Worm (Caenorhabditis elegans) whole organism, L1 larva: ENCODE data around the gene erp-44.3.
A peak's percentile ranks its signal among the peaks of the same experiment; 100 is the strongest.

Experiments used
- C04F5.9 ChIP-seq: sonication (generic microtip); optimal IDR thresholded peaks from 2 replicates; lab custom pipeline; 2016; ENCODE audit warnings: missing genetic modification characterization, missing compliant biosample characterization
- C16A3.4 ChIP-seq: fragments of 150-350 bp; optimal IDR thresholded peaks from 2 replicates; lab custom pipeline; 2014; ENCODE audit warnings: missing biosample characterization, missing genetic modification characterization
- C34B4.2 ChIP-seq: sonication (generic microtip); optimal IDR thresholded peaks from 2 replicates; lab custom pipeline; 2017; ENCODE audit warnings: mild to moderate bottlenecking, missing genetic modification characterization, missing compliant biosample characterization
- F16B12.6 ChIP-seq: fragments of 150-350 bp; optimal IDR thresholded peaks from 2 replicates; lab custom pipeline; 2014; ENCODE audit warnings: missing biosample characterization, missing genetic modification characterization
- Y116A8C.19 ChIP-seq: sonication (generic microtip); optimal IDR thresholded peaks from 2 replicates; lab custom pipeline; 2016; ENCODE audit warnings: missing compliant biosample characterization, missing genetic modification characterization, borderline replicate concordance
- ceh-8 ChIP-seq: fragments of 200-800 bp; sonication (Bioruptor generic); optimal IDR thresholded peaks from 2 replicates; lab custom pipeline; 2018; ENCODE audit warnings: mild to moderate bottlenecking, missing genetic modification characterization, moderate library complexity, missing compliant biosample characterization
- dpl-1 ChIP-seq, 3 experiments: fragments of 150-350 bp in 2 of 3; sonication (generic microtip) in 1 of 3; optimal IDR thresholded peaks; 2 replicates each; lab custom pipeline; 2014 to 2017; ENCODE audit warnings: missing biosample characterization in 3 of 3, missing genetic modification characterization in 3 of 3, missing genetic modification reagents in 3 of 3
- dsc-1 ChIP-seq: sonication (generic microtip); optimal IDR thresholded peaks from 2 replicates; lab custom pipeline; 2016; ENCODE audit warnings: mild to moderate bottlenecking, missing genetic modification characterization, missing compliant biosample characterization
- efl-1 ChIP-seq, 4 experiments: fragments of 150-350 bp; optimal IDR thresholded peaks in 3 of 4; peaks in 1 of 4; 1 replicate in 1 of 4; 2 replicates in 3 of 4; lab custom pipeline; 2014; ENCODE audit warnings: missing biosample characterization in 2 of 4, missing genetic modification characterization in 2 of 4, missing genetic modification reagents in 2 of 4
- efl-3 ChIP-seq: fragments of 200-800 bp; sonication (Bioruptor generic); optimal IDR thresholded peaks from 2 replicates; lab custom pipeline; 2018; ENCODE audit warnings: mild to moderate bottlenecking, missing genetic modification characterization, missing compliant biosample characterization
- egl-13 ChIP-seq: sonication (generic microtip); optimal IDR thresholded peaks from 2 replicates; lab custom pipeline; 2016; ENCODE audit warnings: missing genotype, missing genetic modification reagents, missing genetic modification characterization, missing compliant biosample characterization
- elt-3 ChIP-seq, 6 experiments: fragments of 150-350 bp in 1 of 6; sonication (generic microtip); optimal IDR thresholded peaks; 2 replicates each; lab custom pipeline; 2017 to 2018; ENCODE audit warnings: missing biosample characterization in 6 of 6, missing genetic modification characterization in 6 of 6, inconsistent platforms in 1 of 6
- ets-5 ChIP-seq: fragments of 200-800 bp; sonication (Bioruptor generic); IDR thresholded peaks from 2 replicates; pipeline ENCODE4 v1.3.6; 2022; ENCODE audit warnings: missing genetic modification characterization, missing compliant biosample characterization
- fkh-8 ChIP-seq: sonication (generic microtip); optimal IDR thresholded peaks from 2 replicates; lab custom pipeline; 2016; ENCODE audit warnings: mild to moderate bottlenecking, missing genetic modification characterization, missing compliant biosample characterization
- hlh-4 ChIP-seq: sonication (generic microtip); optimal IDR thresholded peaks from 2 replicates; lab custom pipeline; 2016; ENCODE audit warnings: mild to moderate bottlenecking, missing genetic modification characterization, missing compliant biosample characterization
- hpl-2 ChIP-seq: fragments of 150-350 bp; optimal IDR thresholded peaks from 2 replicates; lab custom pipeline; 2014; ENCODE audit warnings: missing biosample characterization, missing genetic modification reagents, missing genetic modification characterization
- lsy-2 ChIP-seq, 2 experiments: fragments of 150-350 bp; optimal IDR thresholded peaks; 2 replicates each; lab custom pipeline; 2014; ENCODE audit warnings: missing biosample characterization in 2 of 2, missing genetic modification characterization in 2 of 2
- mdl-1 ChIP-seq, 2 experiments: fragments of 150-350 bp; optimal IDR thresholded peaks; 2 replicates each; lab custom pipeline; 2014 to 2017; ENCODE audit warnings: missing biosample characterization in 2 of 2, missing genetic modification characterization in 2 of 2, inconsistent platforms in 1 of 2
- nhr-12 ChIP-seq: sonication (generic microtip); optimal IDR thresholded peaks from 2 replicates; lab custom pipeline; 2017; ENCODE audit warnings: missing biosample characterization, missing genetic modification characterization
- nhr-28 ChIP-seq: fragments of 150-350 bp; optimal IDR thresholded peaks from 2 replicates; lab custom pipeline; 2014; ENCODE audit warnings: missing biosample characterization, missing genetic modification characterization
- nhr-76 ChIP-seq: sonication (generic microtip); optimal IDR thresholded peaks from 2 replicates; lab custom pipeline; 2017; ENCODE audit warnings: missing biosample characterization, missing genetic modification characterization
- nhr-77 ChIP-seq: fragments of 150-350 bp; optimal IDR thresholded peaks from 2 replicates; lab custom pipeline; 2014; ENCODE audit warnings: missing biosample characterization, missing genetic modification characterization
- nhr-85 ChIP-seq: sonication (generic microtip); peaks from one replicate; lab custom pipeline; 2016; ENCODE audit warnings: missing genetic modification characterization, inconsistent platforms, missing compliant biosample characterization
- pax-3 ChIP-seq: fragments of 200-800 bp; sonication (Bioruptor generic); optimal IDR thresholded peaks from 2 replicates; lab custom pipeline; 2018; ENCODE audit warnings: mild to moderate bottlenecking, missing genetic modification characterization, moderate library complexity, missing compliant biosample characterization
- rnt-1 ChIP-seq: sonication (generic microtip); optimal IDR thresholded peaks from 2 replicates; lab custom pipeline; 2016; ENCODE audit warnings: mild to moderate bottlenecking, missing genetic modification characterization, moderate library complexity, missing compliant biosample characterization
- snu-23 ChIP-seq: sonication (generic microtip); optimal IDR thresholded peaks from 2 replicates; lab custom pipeline; 2016; ENCODE audit warnings: missing genetic modification characterization, missing compliant biosample characterization
- sox-4 ChIP-seq: sonication (generic microtip); optimal IDR thresholded peaks from 2 replicates; lab custom pipeline; 2016; ENCODE audit warnings: missing genetic modification characterization, missing compliant biosample characterization
- swsn-7 ChIP-seq: sonication (generic microtip); optimal IDR thresholded peaks from 2 replicates; lab custom pipeline; 2016; ENCODE audit warnings: missing genetic modification characterization, missing compliant biosample characterization
- tlp-1 ChIP-seq: fragments of 150-350 bp; optimal IDR thresholded peaks from 2 replicates; lab custom pipeline; 2014; ENCODE audit warnings: missing biosample characterization, missing genetic modification characterization
- unc-130 ChIP-seq: fragments of 150-350 bp; optimal IDR thresholded peaks from 2 replicates; lab custom pipeline; 2017; ENCODE audit warnings: missing biosample characterization, missing genetic modification characterization, inconsistent platforms
- unc-30 ChIP-seq: sonication (generic microtip); optimal IDR thresholded peaks from 2 replicates; lab custom pipeline; 2017; ENCODE audit warnings: missing biosample characterization, missing genetic modification characterization
- unc-62 ChIP-seq: fragments of 150-350 bp; optimal IDR thresholded peaks from 2 replicates; lab custom pipeline; 2014; ENCODE audit warnings: missing biosample characterization, missing genetic modification reagents, missing genetic modification characterization

The erp-44.3 gene

ce11 chrIV:8115462-8115861 lies 7.0 kb upstream of the erp-44.3 start, which contains the start of gene irld-8:
irld-8 (plus strand) TSS chrIV:8115762.
- TF ChIP-seq unc-130 (tag; lab: Kevin White, UChicago) (no peak), snu-23 (GFP tag; lab: Kevin White, UChicago) (no peak), mdl-1 (tag; optimal IDR thresholded peaks at IDR 0.05; lab: Kevin White, UChicago) (no peak), hpl-2 (GFP tag; lab: Kevin White, UChicago) (no peak), nhr-28 (tag; lab: Kevin White, UChicago) (no peak), unc-62 (GFP tag; lab: Kevin White, UChicago) (no peak), dsc-1 (tag; lab: Kevin White, UChicago) (no peak), swsn-7 (tag; lab: Kevin White, UChicago) (no peak), tlp-1 (tag; lab: Kevin White, UChicago) (no peak), nhr-85 (tag; lab: Kevin White, UChicago) (no peak), unc-30 (no peak), Y116A8C.19 (no peak), F16B12.6 (no peak), ets-5 (GFP tag; lab: Robert Waterston, UW) (no peak)

DNA sequence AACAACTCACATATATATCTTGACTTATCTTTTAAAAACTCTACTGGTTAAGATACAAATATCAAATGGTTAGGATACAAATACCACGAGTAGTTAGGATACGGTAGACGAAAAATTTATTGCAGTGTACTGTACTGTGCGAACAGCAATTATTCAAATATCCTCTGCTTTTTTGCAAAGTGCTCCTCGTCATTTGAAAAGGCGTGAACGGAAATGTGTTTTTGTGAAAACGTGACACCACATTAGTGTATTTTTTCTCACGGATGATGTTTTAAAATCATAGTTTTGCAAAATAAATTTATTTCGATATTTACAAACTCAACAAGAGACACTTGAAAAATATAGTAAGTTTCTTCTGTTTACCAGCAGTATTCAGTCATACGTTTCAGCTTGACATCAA lies 3.7 kb upstream of the erp-44.3 start, which contains the start of gene F42G8.8:
F42G8.8 (plus strand) TSS at position 301 of the 400 bp plus-strand sequence.
- no peak for TF ChIP-seq rnt-1
- no peak for TF ChIP-seq C04F5.9 (tag; lab: Kevin White, UChicago)
- TF ChIP-seq snu-23 (GFP tag; lab: Kevin White, UChicago): no peak
- TF ChIP-seq C34B4.2: no peak
- TF ChIP-seq fkh-8 (tag; lab: Kevin White, UChicago): no peak
- TF ChIP-seq efl-3 (GFP tag; lab: Kevin White, UChicago): no peak
- no peak for TF ChIP-seq C16A3.4 (tag; lab: Kevin White, UChicago)

ce11 chrIV:8126902-8127301 lies 4.5 kb downstream of the erp-44.3 start, which contains the start of gene ceph-41:
ceph-41 (plus strand) TSS chrIV:8127202.
- TF ChIP-seq nhr-76: no peak
- no peak for TF ChIP-seq efl-1 (optimal IDR thresholded peaks at IDR 0.05; lab: Kevin White, UChicago)
- TF ChIP-seq efl-1 (GFP tag; optimal IDR thresholded peaks at IDR 0.05 in 1 of 2; lab: Kevin White, UChicago): peak in 1 of 2 experiments; percentile 18
- TF ChIP-seq elt-3 (tag; optimal IDR thresholded peaks at IDR 0.05; lab: Kevin White, UChicago): no peak
- TF ChIP-seq, all 84 proteins: peak for 1

ce11 chrIV:8127430-8127829 lies 5.0 kb downstream of the erp-44.3 start:
- TF ChIP-seq C16A3.4 (tag; lab: Kevin White, UChicago): no peak
- TF ChIP-seq dsc-1 (tag; lab: Kevin White, UChicago): peak; percentile 70
- peak; percentile 85 for TF ChIP-seq fkh-8 (tag; lab: Kevin White, UChicago)
- TF ChIP-seq nhr-12 (tag; lab: Kevin White, UChicago): no peak
- TF ChIP-seq pax-3 (tag; lab: Kevin White, UChicago): peak; percentile 44
- TF ChIP-seq nhr-77: no peak
- TF ChIP-seq hlh-4 (tag; lab: Kevin White, UChicago): no peak
- TF ChIP-seq sox-4 (tag; lab: Kevin White, UChicago): peak; percentile 57
- TF ChIP-seq egl-13 (tag; lab: Kevin White, UChicago): peak; percentile 1
- TF ChIP-seq tlp-1 (tag; lab: Kevin White, UChicago): no peak

DNA sequence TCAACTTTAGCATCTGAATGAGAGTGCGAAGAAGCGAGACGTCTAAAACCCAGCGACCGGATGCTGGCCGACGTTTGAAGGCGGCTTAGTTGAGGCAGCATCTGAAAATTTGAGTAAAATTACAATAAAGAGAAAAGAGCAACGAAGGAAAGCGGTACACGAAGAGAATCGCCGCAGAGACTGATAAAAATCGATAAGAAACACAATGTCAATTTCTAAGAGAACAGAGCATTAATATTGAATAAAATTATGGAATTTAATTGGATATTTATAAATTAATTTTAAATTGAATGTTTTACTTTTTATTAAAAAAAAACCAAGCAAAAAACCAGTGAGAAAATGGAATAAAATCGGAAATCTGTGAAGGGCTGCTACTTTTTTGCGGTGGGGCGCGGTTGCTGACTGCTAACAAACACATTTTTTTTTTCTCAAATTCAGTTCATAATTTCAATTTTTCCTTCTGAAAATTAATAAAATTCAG lies 7.7 kb downstream of the erp-44.3 start, which contains the start of the genes ndub-11 and moc-3:
ndub-11 (minus strand) TSS at position 101 of the 481 bp plus-strand sequence.
moc-3 (plus strand) TSS at position 431 of the 481 bp plus-strand sequence.
- TF ChIP-seq lsy-2 (tag; optimal IDR thresholded peaks at IDR 0.05; lab: Kevin White, UChicago) (peak in 1 of 2 experiments; percentile 9), dpl-1 (GFP tag; optimal IDR thresholded peaks at IDR 0.05; lab: Kevin White, UChicago) (peak in 1 of 3 experiments; percentile 25), ceh-8 (no peak)
- TF ChIP-seq, all 84 proteins: peak for 2
